In genomic region chrIII:9511055-9511520, ce11 we compare ENCODE assay signal across 1 worm cellular context.
TF ChIP-seq lines count a peak whose summit lies in the region.

TSS of gene F55H2.5 (plus strand) at chrIII:9511470.

TF ChIP-seq in whole organism, L3 larva, 47 proteins besides CTCF, POLR2A, EP300 and RAD21 (continued from another document):
- TF ChIP-seq ztf-11 (tag; optimal IDR thresholded peaks at IDR 0.05; lab: Kevin White, UChicago) = no peak
- TF ChIP-seq lin-15B (tag; optimal IDR thresholded peaks at IDR 0.05; lab: Kevin White, UChicago) = peak; percentile 2
- no peak for TF ChIP-seq nhr-12 (tag; optimal IDR thresholded peaks at IDR 0.05; lab: Kevin White, UChicago)
- no peak for TF ChIP-seq pqm-1 (tag; optimal IDR thresholded peaks at IDR 0.05; lab: Kevin White, UChicago)
- TF ChIP-seq nhr-25 (tag; optimal IDR thresholded peaks at IDR 0.05; lab: Kevin White, UChicago) = no peak
- TF ChIP-seq nhr-76 (tag; optimal IDR thresholded peaks at IDR 0.05; lab: Kevin White, UChicago) = no peak
- no peak for TF ChIP-seq sea-2 (GFP tag; optimal IDR thresholded peaks at IDR 0.05; lab: Kevin White, UChicago)
- no peak for TF ChIP-seq egl-27 (tag; optimal IDR thresholded peaks at IDR 0.05; lab: Kevin White, UChicago)
- no peak for TF ChIP-seq fos-1 (tag; optimal IDR thresholded peaks at IDR 0.05; lab: Kevin White, UChicago)
- no peak for TF ChIP-seq eor-1 (tag; optimal IDR thresholded peaks at IDR 0.05; lab: Kevin White, UChicago)
- no peak for TF ChIP-seq tbx-2 (tag; optimal IDR thresholded peaks at IDR 0.05; lab: Kevin White, UChicago)
- no peak for TF ChIP-seq fkh-10 (GFP tag; optimal IDR thresholded peaks at IDR 0.05; lab: Kevin White, UChicago)
- TF ChIP-seq ztf-4 (tag; optimal IDR thresholded peaks at IDR 0.05; lab: Kevin White, UChicago) = no peak
